Worm (Caenorhabditis elegans) whole organism, L4/young adult: ENCODE data around the gene mans-4.

Source experiments
- W03F9.2 ChIP-seq: fragments of 150-350 bp; optimal IDR thresholded peaks from 2 replicates; lab custom pipeline; 2014; ENCODE audit warnings: missing biosample characterization, missing genetic modification characterization
- dao-5 ChIP-seq: sonication (generic microtip); optimal IDR thresholded peaks from 2 replicates; lab custom pipeline; 2016; ENCODE audit warnings: missing genotype, missing genetic modification characterization, moderate library complexity, missing compliant biosample characterization
- him-1 ChIP-seq: sonication (generic microtip); optimal IDR thresholded peaks from 2 replicates; lab custom pipeline; 2016; ENCODE audit warnings: missing genotype, missing genetic modification reagents, missing genetic modification characterization, missing compliant biosample characterization

DNA sequence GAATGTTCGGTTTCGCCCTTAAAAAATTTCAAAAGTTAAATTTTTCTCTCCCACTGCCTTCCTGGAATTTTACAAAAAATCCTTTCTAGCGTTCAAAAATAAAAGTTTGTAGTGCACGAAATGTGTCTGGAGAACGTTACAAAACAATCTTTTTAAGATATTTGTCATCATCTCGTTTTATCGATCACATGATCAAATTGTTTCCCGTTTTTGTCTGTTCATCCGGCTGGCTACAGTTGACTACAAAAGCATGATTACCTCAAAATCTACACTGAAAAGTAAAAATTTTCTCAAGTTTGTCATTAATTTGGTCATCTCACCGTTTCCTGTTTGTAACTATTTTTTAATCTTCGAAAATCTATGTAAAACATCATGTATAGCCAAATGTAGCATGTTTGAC is 27.3 kb downstream of the mans-4 start:
- TF ChIP-seq him-1 (tag; lab: Kevin White, UChicago) (no peak), W03F9.2 (tag; lab: Kevin White, UChicago) (no peak), dao-5 (tag; lab: Kevin White, UChicago) (no peak)
